Worm (Caenorhabditis elegans) whole organism, late embryonic: ENCODE results near the gene dach-1.

Source experiments
- ahr-1 ChIP-seq: sonication (generic microtip); optimal IDR thresholded peaks from 2 replicates; lab custom pipeline; 2016; ENCODE audit warnings: missing genetic modification characterization, missing compliant biosample characterization
- dmd-4 ChIP-seq: sonication (generic microtip); optimal IDR thresholded peaks from 2 replicates; lab custom pipeline; 2016; ENCODE audit warnings: borderline replicate concordance, missing genetic modification characterization, missing compliant biosample characterization
- elt-2 ChIP-seq: sonication (generic microtip); optimal IDR thresholded peaks from 2 replicates; lab custom pipeline; 2016; ENCODE audit warnings: missing genetic modification reagents, missing genetic modification characterization, missing compliant biosample characterization
- ets-4 ChIP-seq: sonication (generic microtip); optimal IDR thresholded peaks from 2 replicates; lab custom pipeline; 2016; ENCODE audit warnings: missing genetic modification characterization, missing compliant biosample characterization

DNA sequence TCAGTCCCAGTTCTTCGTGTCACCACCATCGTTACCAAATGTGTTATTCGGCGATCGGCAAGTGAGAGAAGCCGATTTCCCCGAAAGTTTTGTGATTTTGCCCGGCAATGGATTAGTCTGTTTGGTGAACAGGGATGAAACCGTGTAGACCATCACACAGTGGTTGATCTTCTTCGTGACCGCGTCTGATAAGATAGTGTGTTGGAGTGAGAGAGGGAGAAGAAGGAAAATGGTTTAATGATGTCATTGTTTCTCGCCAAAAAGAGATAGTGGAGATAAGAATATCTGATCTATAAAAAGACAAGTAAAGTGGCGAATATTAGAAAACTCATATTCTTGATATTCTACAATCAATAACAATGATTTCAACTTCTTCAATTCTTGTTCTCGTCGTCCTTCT, 30.0 kb downstream of the dach-1 start, which contains the start of gene nlp-31:
- no peak for TF ChIP-seq ahr-1 (tag; lab: Kevin White, UChicago)
- no peak for TF ChIP-seq dmd-4
- TF ChIP-seq ets-4 (tag; lab: Kevin White, UChicago) = no peak
- TF ChIP-seq elt-2 (tag; lab: Kevin White, UChicago) = peak; percentile 61
